Worm (Caenorhabditis elegans) whole organism, late embryonic: Measurements from ENCODE around the gene K01G12.22.

Source experiments
- ama-1 ChIP-seq: fragments of 150-350 bp; optimal IDR thresholded peaks from 2 replicates; lab custom pipeline; 2014
- ceh-31 ChIP-seq: sonication (generic microtip); optimal IDR thresholded peaks from 2 replicates; lab custom pipeline; 2016; ENCODE audit warnings: missing genetic modification characterization, missing compliant biosample characterization
- elt-2 ChIP-seq: sonication (generic microtip); optimal IDR thresholded peaks from 2 replicates; lab custom pipeline; 2016; ENCODE audit warnings: missing genetic modification reagents, missing genetic modification characterization, missing compliant biosample characterization
- elt-4 ChIP-seq: sonication (generic microtip); optimal IDR thresholded peaks from 2 replicates; lab custom pipeline; 2016; ENCODE audit warnings: missing genetic modification characterization, missing compliant biosample characterization
- ets-4 ChIP-seq: sonication (generic microtip); optimal IDR thresholded peaks from 2 replicates; lab custom pipeline; 2016; ENCODE audit warnings: missing genetic modification characterization, missing compliant biosample characterization
- fax-1 ChIP-seq: sonication (generic microtip); optimal IDR thresholded peaks from 2 replicates; lab custom pipeline; 2016; ENCODE audit warnings: missing genotype, missing genetic modification characterization, missing compliant biosample characterization
- fkh-10 ChIP-seq: fragments of 150-350 bp; optimal IDR thresholded peaks from 2 replicates; lab custom pipeline; 2014; ENCODE audit warnings: missing biosample characterization, missing genetic modification reagents, missing genetic modification characterization
- nfya-1 ChIP-seq: sonication (generic microtip); optimal IDR thresholded peaks from 2 replicates; lab custom pipeline; 2017; ENCODE audit warnings: missing genetic modification characterization, mild to moderate bottlenecking, missing compliant biosample characterization, antibody characterized with exemption, moderate library complexity
- nhr-11 ChIP-seq: fragments of 150-350 bp; optimal IDR thresholded peaks from 2 replicates; lab custom pipeline; 2014; ENCODE audit warnings: missing biosample characterization, missing genetic modification characterization
- pha-2 ChIP-seq: sonication (generic microtip); optimal IDR thresholded peaks from 2 replicates; lab custom pipeline; 2017; ENCODE audit warnings: mild to moderate bottlenecking, missing genetic modification characterization, missing compliant biosample characterization
- pha-4 ChIP-seq: fragments of 150-350 bp; optimal IDR thresholded peaks from 2 replicates; lab custom pipeline; 2018; ENCODE audit warnings: missing biosample characterization, missing genetic modification reagents, missing genetic modification characterization
- rnt-1 ChIP-seq: sonication (generic microtip); optimal IDR thresholded peaks from 2 replicates; lab custom pipeline; 2016; ENCODE audit warnings: missing genetic modification characterization, missing compliant biosample characterization

ce11 chrIV:14153261-14153660 is 38.8 kb upstream of the K01G12.22 start, which contains the start of gene oac-38:
- TF ChIP-seq elt-4 (tag; lab: Kevin White, UChicago) (no peak), nfya-1 (no peak), rnt-1 (tag; lab: Kevin White, UChicago) (no peak), pha-2 (no peak), nhr-11 (tag; lab: Kevin White, UChicago) (no peak), fax-1 (tag; lab: Kevin White, UChicago) (no peak), fkh-10 (GFP tag; lab: Kevin White, UChicago) (no peak), elt-2 (tag; lab: Kevin White, UChicago) (no peak), pha-4 (tag; lab: Kevin White, UChicago) (no peak), ama-1 (lab: Kevin White, UChicago) (no peak), ceh-31 (tag; lab: Kevin White, UChicago) (no peak), ets-4 (no peak)
